Worm (Caenorhabditis elegans) whole organism, L3 larva: Measurements from ENCODE around the gene alh-11.

Experiments
- ama-1 ChIP-seq: fragments of 150-350 bp; optimal IDR thresholded peaks from 2 replicates; lab custom pipeline; 2018
- ceh-16 ChIP-seq: sonication (generic microtip); optimal IDR thresholded peaks from 2 replicates; lab custom pipeline; 2017; ENCODE audit warnings: missing biosample characterization, missing genetic modification characterization
- ceh-9 ChIP-seq: sonication (generic microtip); optimal IDR thresholded peaks from 2 replicates; lab custom pipeline; 2018; ENCODE audit warnings: missing biosample characterization, missing genetic modification characterization
- egl-27 ChIP-seq: sonication (generic microtip); optimal IDR thresholded peaks from 4 replicates; lab custom pipeline; 2017; ENCODE audit warnings: missing biosample characterization, missing genetic modification reagents, missing genetic modification characterization
- nhr-11 ChIP-seq: fragments of 150-350 bp; optimal IDR thresholded peaks from 2 replicates; lab custom pipeline; 2014; ENCODE audit warnings: missing biosample characterization, missing genetic modification characterization
- pha-4 ChIP-seq: fragments of 150-350 bp; optimal IDR thresholded peaks from 2 replicates; lab custom pipeline; 2014; ENCODE audit warnings: missing biosample characterization, missing genetic modification reagents, missing genetic modification characterization
- snpc-4 ChIP-seq: fragments of 150-350 bp; optimal IDR thresholded peaks from 2 replicates; lab custom pipeline; 2014; ENCODE audit warnings: missing biosample characterization, missing genetic modification characterization
- unc-62 ChIP-seq: fragments of 150-350 bp; sonication (generic microtip); optimal IDR thresholded peaks from 4 replicates; lab custom pipeline; 2014; ENCODE audit warnings: missing biosample characterization, missing genetic modification reagents, missing genetic modification characterization
- zag-1 ChIP-seq: fragments of 150-350 bp; optimal IDR thresholded peaks from 2 replicates; lab custom pipeline; 2014; ENCODE audit warnings: missing biosample characterization, missing genetic modification characterization

ce11 chrIII:802041-802440 lies 23.4 kb upstream of the alh-11 start:
- TF ChIP-seq egl-27 (tag; lab: Kevin White, UChicago) (no peak), nhr-11 (tag; lab: Kevin White, UChicago) (no peak), ama-1 (no peak), pha-4 (tag; lab: Kevin White, UChicago) (no peak), ceh-16 (no peak), snpc-4 (tag; lab: Kevin White, UChicago) (no peak), zag-1 (tag; lab: Kevin White, UChicago) (no peak), ceh-9 (tag; lab: Kevin White, UChicago) (no peak), unc-62 (GFP tag; lab: Kevin White, UChicago) (no peak)
